Worm (Caenorhabditis elegans) whole organism, L1 larva: ENCODE results near the gene lim-4.

Experiments
- lin-39 ChIP-seq: fragments of 150-350 bp; optimal IDR thresholded peaks from 2 replicates; lab custom pipeline; 2014; ENCODE audit warnings: missing biosample characterization, missing genetic modification reagents, missing genetic modification characterization
- lsy-2 ChIP-seq, 2 experiments: fragments of 150-350 bp; optimal IDR thresholded peaks; 2 replicates each; lab custom pipeline; 2014; ENCODE audit warnings: missing biosample characterization in 2 of 2, missing genetic modification characterization in 2 of 2
- nhr-11 ChIP-seq: fragments of 150-350 bp; optimal IDR thresholded peaks from 2 replicates; lab custom pipeline; 2014; ENCODE audit warnings: missing biosample characterization, missing genetic modification characterization
- nhr-12 ChIP-seq: sonication (generic microtip); optimal IDR thresholded peaks from 2 replicates; lab custom pipeline; 2017; ENCODE audit warnings: missing biosample characterization, missing genetic modification characterization
- nhr-47 ChIP-seq: sonication (generic microtip); optimal IDR thresholded peaks from 2 replicates; lab custom pipeline; 2016; ENCODE audit warnings: mild to moderate bottlenecking, missing genetic modification characterization, moderate library complexity, missing compliant biosample characterization
- nhr-90 ChIP-seq: sonication (generic microtip); optimal IDR thresholded peaks from 2 replicates; lab custom pipeline; 2016; ENCODE audit warnings: mild to moderate bottlenecking, missing genetic modification characterization, missing compliant biosample characterization; ENCODE audit not compliant: poor library complexity
- snpc-4 ChIP-seq: fragments of 150-350 bp; optimal IDR thresholded peaks from 2 replicates; lab custom pipeline; 2014; ENCODE audit warnings: missing biosample characterization, missing genetic modification characterization
- unc-62 ChIP-seq: fragments of 150-350 bp; optimal IDR thresholded peaks from 2 replicates; lab custom pipeline; 2014; ENCODE audit warnings: missing biosample characterization, missing genetic modification reagents, missing genetic modification characterization
- unc-86 ChIP-seq: sonication (generic microtip); optimal IDR thresholded peaks from 2 replicates; lab custom pipeline; 2016; ENCODE audit warnings: missing genetic modification characterization, missing compliant biosample characterization
- zag-1 ChIP-seq: fragments of 150-350 bp; optimal IDR thresholded peaks from 2 replicates; lab custom pipeline; 2014; ENCODE audit warnings: missing biosample characterization, missing genetic modification characterization
- ztf-11 ChIP-seq, 2 experiments: sonication (generic microtip); optimal IDR thresholded peaks; 2 replicates each; lab custom pipeline; 2016 to 2017; ENCODE audit warnings: missing genetic modification characterization in 2 of 2, missing biosample characterization in 1 of 2, missing compliant biosample characterization in 1 of 2

- TF ChIP-seq lin-39 (tag; lab: Kevin White, UChicago) = no peak
- no peak for TF ChIP-seq unc-62 (GFP tag; lab: Kevin White, UChicago)
- no peak for TF ChIP-seq snpc-4 (tag; lab: Kevin White, UChicago)
- no peak for TF ChIP-seq ztf-11 (tag; optimal IDR thresholded peaks at IDR 0.05; lab: Kevin White, UChicago)
- no peak for TF ChIP-seq unc-86
- no peak for TF ChIP-seq nhr-11 (tag; lab: Kevin White, UChicago)
- TF ChIP-seq nhr-90 = no peak
- TF ChIP-seq nhr-12 (tag; lab: Kevin White, UChicago) = no peak
- no peak for TF ChIP-seq lsy-2 (tag; optimal IDR thresholded peaks at IDR 0.05; lab: Kevin White, UChicago)
- no peak for TF ChIP-seq nhr-47 (tag; lab: Kevin White, UChicago)
- TF ChIP-seq zag-1 (tag; lab: Kevin White, UChicago) = no peak
These were observed 47.2 kb downstream of the lim-4 start for ce11 chrX:3826172-3826571.
